Worm (Caenorhabditis elegans) whole organism, mixed stage, embryonic: Measurements from ENCODE around the gene B0284.3.

Source experiments
- blmp-1 ChIP-seq: fragments of 150-350 bp; optimal IDR thresholded peaks from 2 replicates; lab custom pipeline; 2014; ENCODE audit warnings: missing biosample characterization, missing genetic modification characterization
- ceh-39 ChIP-seq: fragments of 150-350 bp; optimal IDR thresholded peaks from 2 replicates; lab custom pipeline; 2014; ENCODE audit warnings: missing biosample characterization, missing genetic modification characterization
- ceh-43 ChIP-seq: fragments of 200-800 bp; sonication (Bioruptor generic); optimal IDR thresholded peaks from 2 replicates; lab custom pipeline; 2018; ENCODE audit warnings: mild to moderate bottlenecking, missing genetic modification characterization, moderate library complexity, missing compliant biosample characterization
- cnd-1 ChIP-seq: fragments of 200-800 bp; sonication (Bioruptor generic); optimal IDR thresholded peaks from 2 replicates; lab custom pipeline; 2018; ENCODE audit warnings: mild to moderate bottlenecking, missing genetic modification characterization, missing compliant biosample characterization
- elt-1 ChIP-seq: sonication (generic microtip); optimal IDR thresholded peaks from 2 replicates; lab custom pipeline; 2017; ENCODE audit warnings: missing genetic modification characterization, mild to moderate bottlenecking, missing compliant biosample characterization, antibody characterized with exemption, moderate library complexity, borderline replicate concordance; ENCODE audit not compliant: insufficient read depth
- mab-5 ChIP-seq: fragments of 150-350 bp; optimal IDR thresholded peaks from 2 replicates; lab custom pipeline; 2014; ENCODE audit warnings: missing biosample characterization, missing genetic modification characterization
- nhr-76 ChIP-seq: sonication (generic microtip); optimal IDR thresholded peaks from 2 replicates; lab custom pipeline; 2017; ENCODE audit warnings: missing biosample characterization, missing genetic modification characterization
- pha-4 ChIP-seq: fragments of 150-350 bp; optimal IDR thresholded peaks from 2 replicates; lab custom pipeline; 2018; ENCODE audit warnings: missing biosample characterization, missing genetic modification reagents, missing genetic modification characterization
- snpc-4 ChIP-seq: fragments of 150-350 bp; optimal IDR thresholded peaks from 2 replicates; lab custom pipeline; 2014; ENCODE audit warnings: missing biosample characterization, missing genetic modification characterization
- sptf-1 ChIP-seq: sonication (generic microtip); optimal IDR thresholded peaks from 2 replicates; lab custom pipeline; 2017; ENCODE audit warnings: mild to moderate bottlenecking, missing genetic modification characterization, moderate library complexity, missing compliant biosample characterization
- unc-120 ChIP-seq: sonication (generic microtip); optimal IDR thresholded peaks from 2 replicates; lab custom pipeline; 2017; ENCODE audit warnings: missing genetic modification characterization, missing compliant biosample characterization; ENCODE audit not compliant: poor library complexity, severe bottlenecking
- unc-39 ChIP-seq: fragments of 150-350 bp; optimal IDR thresholded peaks from 2 replicates; lab custom pipeline; 2014; ENCODE audit warnings: missing biosample characterization, missing genetic modification characterization

- TF ChIP-seq ceh-43 (GFP tag; lab: Kevin White, UChicago) (no peak), cnd-1 (tag; lab: Kevin White, UChicago) (no peak), ceh-39 (tag; lab: Kevin White, UChicago) (no peak), blmp-1 (tag; lab: Kevin White, UChicago) (no peak), sptf-1 (tag; lab: Kevin White, UChicago) (no peak), elt-1 (tag; lab: Kevin White, UChicago) (no peak), nhr-76 (tag; lab: Kevin White, UChicago) (no peak), snpc-4 (tag; lab: Kevin White, UChicago) (no peak), unc-39 (tag; lab: Kevin White, UChicago) (no peak), mab-5 (tag; lab: Kevin White, UChicago) (no peak), unc-120 (tag; lab: Kevin White, UChicago) (no peak), pha-4 (tag; lab: Kevin White, UChicago) (no peak)
Observed at ce11 chrIII:4359208-4359607, 20.4 kb downstream of the B0284.3 start.
